Worm (Caenorhabditis elegans): ENCODE measurements around the gene msp-79.
"Not testable (repeated sequence)": the region's sequence is repeated elsewhere in the genome, so short reads cannot be mapped to it uniquely, and the experiment has no call there.

Gene msp-79

ce11 chrIV:9744905-9745304 is 22.0 kb downstream of the msp-79 start, which contains the start of gene C28D4.4:
C28D4.4 (minus strand) TSS chrIV:9745005.
- no peak for TF ChIP-seq tab-1 (GFP tag; IDR thresholded peaks at IDR 0.05)
- no peak for TF ChIP-seq T22C8.4 (GFP tag; IDR thresholded peaks at IDR 0.05)
- TF ChIP-seq med-1 (GFP tag; optimal IDR thresholded peaks at IDR 0.05; ENCODE audit: insufficient read depth), result no peak
- TF ChIP-seq klf-2 (GFP tag; conservative IDR thresholded peaks at IDR 0.05), result no peak
- no peak for TF ChIP-seq flt-1 (GFP tag; IDR thresholded peaks at IDR 0.05)
- no peak for TF ChIP-seq ztf-29 (GFP tag; IDR thresholded peaks at IDR 0.05)
- TF ChIP-seq cog-1 (tag; optimal IDR thresholded peaks at IDR 0.05), result no peak

ce11 chrIV:9742883-9743282 is 24.1 kb downstream of the msp-79 start, which contains the start of gene C28D4.7:
C28D4.7 (minus strand) TSS chrIV:9743147.
- TF ChIP-seq med-1 (GFP tag; optimal IDR thresholded peaks at IDR 0.05; ENCODE audit: insufficient read depth), result no peak
- no peak for TF ChIP-seq ztf-23 (GFP tag; IDR thresholded peaks at IDR 0.05)
- no peak for TF ChIP-seq ref-1 (GFP tag; conservative IDR thresholded peaks at IDR 0.05)
- TF ChIP-seq ztf-29 (GFP tag; IDR thresholded peaks at IDR 0.05), result no peak
- no peak for TF ChIP-seq tab-1 (GFP tag; IDR thresholded peaks at IDR 0.05)
- TF ChIP-seq flt-1 (GFP tag; IDR thresholded peaks at IDR 0.05), result no peak
- TF ChIP-seq cog-1 (tag; optimal IDR thresholded peaks at IDR 0.05), result no peak
- TF ChIP-seq klf-2 (GFP tag; conservative IDR thresholded peaks at IDR 0.05), result no peak

ce11 chrIV:9740851-9741549 is 26.0 kb downstream of the msp-79 start, which contains the start of gene gln-6:
gln-6 (minus strand) TSS chrIV:9740901.
- not testable (repeated sequence) for TF ChIP-seq flt-1 (GFP tag; IDR thresholded peaks at IDR 0.05); klf-2 (GFP tag; conservative IDR thresholded peaks at IDR 0.05); T22C8.4 (GFP tag; IDR thresholded peaks at IDR 0.05)

ce11 chrIV:9739001-9739400 is 28.0 kb downstream of the msp-79 start:
- TF ChIP-seq ref-1 (GFP tag; conservative IDR thresholded peaks at IDR 0.05) (no peak), med-1 (GFP tag; optimal IDR thresholded peaks at IDR 0.05; ENCODE audit: insufficient read depth) (no peak), klf-2 (GFP tag; conservative IDR thresholded peaks at IDR 0.05) (no peak), tab-1 (GFP tag; IDR thresholded peaks at IDR 0.05) (no peak), cog-1 (tag; optimal IDR thresholded peaks at IDR 0.05) (no peak), ztf-29 (GFP tag; IDR thresholded peaks at IDR 0.05) (no peak), flt-1 (GFP tag; IDR thresholded peaks at IDR 0.05) (no peak), ztf-23 (GFP tag; IDR thresholded peaks at IDR 0.05) (no peak)

- no peak for TF ChIP-seq T22C8.4 (GFP tag; IDR thresholded peaks at IDR 0.05)
- TF ChIP-seq klf-2 (GFP tag; conservative IDR thresholded peaks at IDR 0.05), result no peak
- TF ChIP-seq cog-1 (tag; optimal IDR thresholded peaks at IDR 0.05), result no peak
- no peak for TF ChIP-seq med-1 (GFP tag; optimal IDR thresholded peaks at IDR 0.05; ENCODE audit: insufficient read depth)
- no peak for TF ChIP-seq ztf-29 (GFP tag; IDR thresholded peaks at IDR 0.05)
- TF ChIP-seq ztf-23 (GFP tag; IDR thresholded peaks at IDR 0.05), result no peak
- no peak for TF ChIP-seq tab-1 (GFP tag; IDR thresholded peaks at IDR 0.05)
- no peak for TF ChIP-seq ref-1 (GFP tag; conservative IDR thresholded peaks at IDR 0.05)
- no peak for TF ChIP-seq flt-1 (GFP tag; IDR thresholded peaks at IDR 0.05)
These were observed 28.8 kb downstream of the msp-79 start, which contains the start of gene C28D4.10 for ce11 chrIV:9738194-9738593. C28D4.10 (plus strand) TSS chrIV:9738494.

ce11 chrIV:9737204-9737790 is 29.7 kb downstream of the msp-79 start, which contains the start of gene cka-1:
cka-1 (minus strand) TSS chrIV:9737621.
- TF ChIP-seq ref-1 (GFP tag; conservative IDR thresholded peaks at IDR 0.05) (no peak), tab-1 (GFP tag; IDR thresholded peaks at IDR 0.05) (no peak), klf-2 (GFP tag; conservative IDR thresholded peaks at IDR 0.05) (no peak), ztf-29 (GFP tag; IDR thresholded peaks at IDR 0.05) (no peak), ztf-23 (GFP tag; IDR thresholded peaks at IDR 0.05) (no peak), cog-1 (tag; optimal IDR thresholded peaks at IDR 0.05) (no peak), flt-1 (GFP tag; IDR thresholded peaks at IDR 0.05) (no peak), T22C8.4 (GFP tag; IDR thresholded peaks at IDR 0.05) (no peak), med-1 (GFP tag; optimal IDR thresholded peaks at IDR 0.05; ENCODE audit: insufficient read depth) (no peak)

- no peak for TF ChIP-seq flt-1 (GFP tag; IDR thresholded peaks at IDR 0.05)
- no peak for TF ChIP-seq klf-2 (GFP tag; conservative IDR thresholded peaks at IDR 0.05)
- no peak for TF ChIP-seq ztf-23 (GFP tag; IDR thresholded peaks at IDR 0.05)
- no peak for TF ChIP-seq tab-1 (GFP tag; IDR thresholded peaks at IDR 0.05)
- no peak for TF ChIP-seq med-1 (GFP tag; optimal IDR thresholded peaks at IDR 0.05; ENCODE audit: insufficient read depth)
- TF ChIP-seq ref-1 (GFP tag; conservative IDR thresholded peaks at IDR 0.05), result no peak
- no peak for TF ChIP-seq cog-1 (tag; optimal IDR thresholded peaks at IDR 0.05)
- TF ChIP-seq ztf-29 (GFP tag; IDR thresholded peaks at IDR 0.05), result no peak
- TF ChIP-seq T22C8.4 (GFP tag; IDR thresholded peaks at IDR 0.05), result no peak
These were observed 31.2 kb downstream of the msp-79 start for ce11 chrIV:9735750-9736149.

ce11 chrIV:9734861-9735260 is 32.1 kb downstream of the msp-79 start:
- TF ChIP-seq ztf-29 (GFP tag; IDR thresholded peaks at IDR 0.05), result no peak
- no peak for TF ChIP-seq T22C8.4 (GFP tag; IDR thresholded peaks at IDR 0.05)
- no peak for TF ChIP-seq ref-1 (GFP tag; conservative IDR thresholded peaks at IDR 0.05)
- TF ChIP-seq med-1 (GFP tag; optimal IDR thresholded peaks at IDR 0.05; ENCODE audit: insufficient read depth), result no peak
- no peak for TF ChIP-seq cog-1 (tag; optimal IDR thresholded peaks at IDR 0.05)
- TF ChIP-seq flt-1 (GFP tag; IDR thresholded peaks at IDR 0.05), result no peak
- TF ChIP-seq ztf-23 (GFP tag; IDR thresholded peaks at IDR 0.05), result no peak
- TF ChIP-seq klf-2 (GFP tag; conservative IDR thresholded peaks at IDR 0.05), result no peak
- no peak for TF ChIP-seq tab-1 (GFP tag; IDR thresholded peaks at IDR 0.05)

ce11 chrIV:9733904-9734303 is 33.0 kb downstream of the msp-79 start:
- TF ChIP-seq T22C8.4 (GFP tag; IDR thresholded peaks at IDR 0.05), result no peak
- no peak for TF ChIP-seq tab-1 (GFP tag; IDR thresholded peaks at IDR 0.05)
- TF ChIP-seq klf-2 (GFP tag; conservative IDR thresholded peaks at IDR 0.05), result no peak
- TF ChIP-seq ztf-23 (GFP tag; IDR thresholded peaks at IDR 0.05), result no peak
- no peak for TF ChIP-seq ztf-29 (GFP tag; IDR thresholded peaks at IDR 0.05)
- TF ChIP-seq med-1 (GFP tag; optimal IDR thresholded peaks at IDR 0.05; ENCODE audit: insufficient read depth), result no peak
